Worm (Caenorhabditis elegans) whole organism, late embryonic: ENCODE results near the gene R13H9.6.

Source experiments
- C38D4.7 ChIP-seq: fragments of 200-800 bp; sonication (Bioruptor generic); optimal IDR thresholded peaks from 2 replicates; lab custom pipeline; 2018; ENCODE audit warnings: mild to moderate bottlenecking, missing genetic modification characterization, moderate library complexity, missing compliant biosample characterization
- ceh-18 ChIP-seq: sonication (generic microtip); optimal IDR thresholded peaks from 2 replicates; lab custom pipeline; 2016; ENCODE audit warnings: missing genetic modification characterization, missing compliant biosample characterization
- ceh-45 ChIP-seq: fragments of 200-800 bp; sonication (Bioruptor generic); IDR thresholded peaks from 2 replicates; pipeline ENCODE4 v1.3.6; 2022; ENCODE audit warnings: missing genetic modification reagents, missing genetic modification characterization, missing compliant biosample characterization
- ets-4 ChIP-seq: sonication (generic microtip); optimal IDR thresholded peaks from 2 replicates; lab custom pipeline; 2016; ENCODE audit warnings: missing genetic modification characterization, missing compliant biosample characterization
- nhr-11 ChIP-seq: fragments of 150-350 bp; optimal IDR thresholded peaks from 2 replicates; lab custom pipeline; 2014; ENCODE audit warnings: missing biosample characterization, missing genetic modification characterization
- pha-4 ChIP-seq: fragments of 150-350 bp; optimal IDR thresholded peaks from 2 replicates; lab custom pipeline; 2018; ENCODE audit warnings: missing biosample characterization, missing genetic modification reagents, missing genetic modification characterization
- pqm-1 ChIP-seq: sonication (generic microtip); optimal IDR thresholded peaks from 2 replicates; lab custom pipeline; 2016; ENCODE audit warnings: missing genetic modification characterization, missing compliant biosample characterization
- pros-1 ChIP-seq: fragments of 150-350 bp; optimal IDR thresholded peaks from 2 replicates; lab custom pipeline; 2014; ENCODE audit warnings: missing biosample characterization, missing genetic modification reagents, missing genetic modification characterization
- zip-5 ChIP-seq: sonication (generic microtip); optimal IDR thresholded peaks from 2 replicates; lab custom pipeline; 2016; ENCODE audit warnings: missing genetic modification characterization, missing compliant biosample characterization

DNA sequence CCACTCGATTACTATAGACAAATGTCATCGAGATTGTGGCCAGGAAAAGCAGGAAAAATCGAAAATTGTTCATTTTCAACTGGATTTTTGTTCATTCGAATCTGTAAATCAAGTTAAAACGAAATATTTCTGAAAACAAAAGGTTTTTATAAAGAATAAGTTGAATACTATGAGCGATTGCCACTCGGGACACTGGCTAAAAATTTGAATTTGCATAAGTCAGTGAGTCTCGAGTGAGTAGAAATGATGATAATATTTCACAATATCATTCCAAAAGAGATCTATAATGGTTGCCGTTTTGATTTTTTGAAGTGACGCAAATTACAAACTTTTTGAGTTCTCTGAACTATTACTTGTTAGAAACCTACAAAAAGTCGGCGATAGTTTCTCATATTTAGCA is 47.9 kb downstream of the R13H9.6 start, which contains the start of gene T28H11.8:
- no peak for TF ChIP-seq pqm-1 (tag; lab: Kevin White, UChicago)
- no peak for TF ChIP-seq ceh-45 (GFP tag; lab: Robert Waterston, UW)
- no peak for TF ChIP-seq pros-1
- no peak for TF ChIP-seq pha-4 (tag; lab: Kevin White, UChicago)
- no peak for TF ChIP-seq C38D4.7 (GFP tag; lab: Kevin White, UChicago)
- no peak for TF ChIP-seq ceh-18 (tag; lab: Kevin White, UChicago)
- TF ChIP-seq ets-4 (tag; lab: Kevin White, UChicago) = no peak
- no peak for TF ChIP-seq zip-5
- TF ChIP-seq nhr-11 (tag; lab: Kevin White, UChicago) = no peak
